Worm (Caenorhabditis elegans) whole organism, L1 larva: ENCODE data around the gene F56C4.4.

Source experiments
- aha-1 ChIP-seq: fragments of 150-350 bp; optimal IDR thresholded peaks from 2 replicates; lab custom pipeline; 2014; ENCODE audit warnings: missing biosample characterization, missing genetic modification characterization
- ets-5 ChIP-seq: fragments of 200-800 bp; sonication (Bioruptor generic); IDR thresholded peaks from 2 replicates; pipeline ENCODE4 v1.3.6; 2022; ENCODE audit warnings: missing genetic modification characterization, missing compliant biosample characterization
- lin-39 ChIP-seq: fragments of 150-350 bp; optimal IDR thresholded peaks from 2 replicates; lab custom pipeline; 2014; ENCODE audit warnings: missing biosample characterization, missing genetic modification reagents, missing genetic modification characterization
- nhr-11 ChIP-seq: fragments of 150-350 bp; optimal IDR thresholded peaks from 2 replicates; lab custom pipeline; 2014; ENCODE audit warnings: missing biosample characterization, missing genetic modification characterization
- nhr-76 ChIP-seq: sonication (generic microtip); optimal IDR thresholded peaks from 2 replicates; lab custom pipeline; 2017; ENCODE audit warnings: missing biosample characterization, missing genetic modification characterization

DNA sequence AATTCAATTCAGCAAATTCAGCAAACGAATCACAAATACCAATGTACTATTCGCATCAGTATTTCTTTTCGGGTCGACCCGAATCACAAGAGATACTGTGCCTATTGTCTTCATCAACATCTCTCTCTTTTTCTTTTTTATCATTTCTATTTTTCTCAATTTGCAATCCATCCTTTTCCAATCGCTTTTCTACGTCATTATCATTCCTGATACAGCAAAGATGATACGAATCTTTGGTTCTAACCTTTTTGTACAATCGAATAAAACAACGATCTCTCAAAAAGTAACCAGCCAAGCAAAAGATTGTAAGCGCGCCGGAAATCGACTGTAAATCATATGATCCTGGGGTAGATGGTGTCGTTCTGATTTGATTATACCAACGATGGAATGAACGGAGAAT lies 21.1 kb downstream of the F56C4.4 start:
- no peak for TF ChIP-seq aha-1
- no peak for TF ChIP-seq nhr-76 (tag; lab: Kevin White, UChicago)
- no peak for TF ChIP-seq ets-5 (GFP tag; lab: Robert Waterston, UW)
- no peak for TF ChIP-seq lin-39 (tag; lab: Kevin White, UChicago)
- no peak for TF ChIP-seq nhr-11 (tag; lab: Kevin White, UChicago)
